Fruit fly (Drosophila melanogaster): ENCODE results near the gene CG33108.

The CG33108 gene

dm6 chr3R:24026503-24026902 lies 31.0 kb downstream of the CG33108 start:
- peak; percentile 54 for TF ChIP-seq CG32121 (GFP tag; IDR thresholded peaks at IDR 0.05)
- TF ChIP-seq CG14655 (GFP tag; optimal IDR thresholded peaks at IDR 0.05) = no peak
- TF ChIP-seq fd96Ca (GFP tag; IDR thresholded peaks at IDR 0.05) = 0 out of 3 replicates have a peak, but pooled peaks have one; percentile 14

DNA sequence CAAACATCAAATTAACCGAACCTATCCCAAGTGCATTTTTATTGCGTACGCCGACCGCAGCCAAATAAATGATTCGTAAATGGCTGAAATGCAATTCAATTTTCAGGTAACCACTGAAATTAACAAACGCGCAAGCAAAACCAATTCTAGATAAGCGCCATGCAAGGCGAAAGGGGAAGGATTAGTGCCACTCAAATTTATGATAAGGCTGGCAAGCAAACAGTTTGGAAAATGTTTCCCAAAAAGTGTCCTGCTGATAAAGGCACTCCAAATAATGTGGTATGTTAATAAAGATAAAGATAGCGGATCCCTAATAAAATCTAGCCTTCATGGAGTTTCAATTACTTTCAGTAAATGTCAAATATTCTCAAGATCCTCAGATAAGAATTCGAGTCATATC lies 31.8 kb downstream of the CG33108 start:
- no peak for TF ChIP-seq CG14655 (GFP tag; optimal IDR thresholded peaks at IDR 0.05)
- TF ChIP-seq CG17806 (tag; optimal IDR thresholded peaks at IDR 0.05) = no peak
- no peak for TF ChIP-seq CG13204 (GFP tag; optimal IDR thresholded peaks at IDR 0.05)
- TF ChIP-seq CG34367 (tag; optimal IDR thresholded peaks at IDR 0.05) = no peak
- no peak for TF ChIP-seq Pif1A (GFP tag; optimal IDR thresholded peaks at IDR 0.05)
- TF ChIP-seq D1 (tag; optimal IDR thresholded peaks at IDR 0.05) = no peak
- no peak for TF ChIP-seq CG9948 (tag; optimal IDR thresholded peaks at IDR 0.05)

dm6 chr3R:24031019-24031824 lies 35.8 kb downstream of the CG33108 start:
- no peak for TF ChIP-seq rn (GFP tag; IDR thresholded peaks at IDR 0.05)
- TF ChIP-seq CG15710 (tag; optimal IDR thresholded peaks at IDR 0.05) = peak; percentile 15
- peak; percentile 61 for TF ChIP-seq Ets98B (GFP tag; IDR thresholded peaks at IDR 0.05)
- no peak for TF ChIP-seq CG34367 (tag; optimal IDR thresholded peaks at IDR 0.05)
- TF ChIP-seq CG13204 (GFP tag; optimal IDR thresholded peaks at IDR 0.05) = peak; percentile 76
- TF ChIP-seq CG8301 (tag; optimal IDR thresholded peaks at IDR 0.05) = no peak
- TF ChIP-seq CG10348 (GFP tag; IDR thresholded peaks at IDR 0.05) = no peak
- TF ChIP-seq Pif1A (GFP tag; optimal IDR thresholded peaks at IDR 0.05) = peak; percentile 20
- peak; percentile 66 for TF ChIP-seq Pif1B (GFP tag; optimal IDR thresholded peaks at IDR 0.05)
- TF ChIP-seq fd96Ca (GFP tag; IDR thresholded peaks at IDR 0.05) = peak; percentile 51; the same call in 2 of the 3 replicates
- TF ChIP-seq CG32121 (GFP tag; IDR thresholded peaks at IDR 0.05) = peak; percentile 57; the same call in 1 of the 2 replicates
- TF ChIP-seq D1 (tag; optimal IDR thresholded peaks at IDR 0.05) = no peak
- peak; percentile 71 for TF ChIP-seq CG4496 (GFP tag; IDR thresholded peaks at IDR 0.05)
- TF ChIP-seq CG17806 (tag; optimal IDR thresholded peaks at IDR 0.05) = no peak
- no peak for TF ChIP-seq CG14655 (GFP tag; optimal IDR thresholded peaks at IDR 0.05)
- peak; percentile 20 for TF ChIP-seq CG8159 (tag; optimal IDR thresholded peaks at IDR 0.05)
- TF ChIP-seq EcR (GFP tag; optimal IDR thresholded peaks at IDR 0.05) = peak; percentile 61

DNA sequence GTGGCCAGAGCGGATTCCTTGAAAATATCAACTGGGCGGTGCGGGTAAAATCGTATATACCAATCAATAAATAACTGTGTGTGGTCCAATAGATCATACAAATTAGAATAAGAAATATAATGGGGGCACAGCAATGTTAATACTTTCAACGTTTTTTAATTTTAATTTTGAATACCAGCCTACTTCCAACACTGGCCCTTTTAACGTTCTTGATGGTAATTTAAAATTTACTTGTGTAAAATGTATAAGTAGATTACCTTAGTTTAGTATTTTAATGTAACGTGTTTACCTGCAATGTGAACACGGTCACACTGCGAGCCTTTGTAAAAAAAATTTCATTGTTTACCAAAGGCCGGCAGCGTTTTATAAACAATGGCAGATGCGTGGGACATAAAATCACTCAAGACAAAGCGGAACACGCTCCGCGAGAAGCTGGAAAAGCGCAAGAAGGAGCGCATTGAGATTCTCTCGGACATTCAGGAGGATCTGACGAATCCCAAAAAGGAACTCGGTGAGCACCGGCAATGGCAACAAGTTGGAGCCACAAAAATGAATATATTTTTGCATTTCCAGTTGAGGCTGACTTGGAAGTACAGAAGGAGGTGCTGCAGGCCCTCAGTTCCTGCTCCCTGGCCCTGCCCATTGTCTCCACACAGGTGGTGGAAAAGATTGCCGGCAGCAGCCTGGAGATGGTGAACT lies 36.5 kb downstream of the CG33108 start, which contains the start of the genes KrT95D and Mettl3:
TSS of gene KrT95D (minus strand) at position 3 of the 699 bp plus-strand sequence.
TSS of gene Mettl3 (plus strand) at position 333 of the 699 bp plus-strand sequence.
- no peak for TF ChIP-seq CG9948 (tag; optimal IDR thresholded peaks at IDR 0.05)
- TF ChIP-seq rn (GFP tag; IDR thresholded peaks at IDR 0.05) = no peak

DNA sequence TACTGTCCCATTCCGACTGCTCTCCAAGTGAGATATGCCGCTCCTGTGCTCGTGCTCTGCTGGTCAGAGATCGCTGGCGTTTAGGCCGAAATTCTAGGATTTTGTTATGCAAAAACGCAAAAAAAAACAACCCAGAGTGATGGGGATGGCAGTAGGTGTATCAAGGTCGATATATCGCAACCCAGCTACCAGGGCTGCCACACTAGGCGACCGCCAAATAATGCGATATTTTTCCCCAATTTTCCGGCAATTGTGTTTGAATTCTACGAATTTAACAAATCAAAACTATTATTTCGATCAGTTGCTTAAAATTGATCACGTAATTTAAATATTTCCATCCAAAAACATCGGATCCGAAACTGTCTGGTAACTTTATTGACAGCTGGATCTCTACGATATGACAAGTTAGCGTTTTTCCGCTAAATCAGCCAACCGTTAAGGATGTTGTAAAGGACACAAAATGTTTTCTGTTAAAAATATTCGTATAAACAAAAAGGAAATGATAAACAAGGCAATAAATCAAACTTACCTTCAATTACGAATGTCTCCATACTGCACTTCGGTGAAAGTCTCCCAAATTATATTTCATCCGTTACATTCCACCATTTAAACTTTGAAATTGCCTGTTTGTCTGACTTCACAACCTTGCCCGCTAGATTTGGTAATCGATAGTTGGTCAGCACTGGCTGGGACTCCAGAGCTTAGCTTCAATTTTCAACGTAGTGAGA lies 42.2 kb downstream of the CG33108 start, which contains the start of gene spas:
TSS of gene spas (plus strand) at position 678 of the 728 bp plus-strand sequence.
- TF ChIP-seq Ets98B (GFP tag; IDR thresholded peaks at IDR 0.05) = peak; percentile 72
- TF ChIP-seq CG8301 (tag; optimal IDR thresholded peaks at IDR 0.05) = peak; percentile 38
- TF ChIP-seq CG17806 (tag; optimal IDR thresholded peaks at IDR 0.05) = peak; percentile 60
- no peak for TF ChIP-seq CG13204 (GFP tag; optimal IDR thresholded peaks at IDR 0.05)
- no peak for TF ChIP-seq EcR (GFP tag; optimal IDR thresholded peaks at IDR 0.05)
- peak; percentile 73 for TF ChIP-seq CG4496 (GFP tag; IDR thresholded peaks at IDR 0.05)
- no peak for TF ChIP-seq gl (tag; optimal IDR thresholded peaks at IDR 0.05)
- TF ChIP-seq Snoo (tag; optimal IDR thresholded peaks at IDR 0.05) = peak; percentile 39
- TF ChIP-seq CG10348 (GFP tag; IDR thresholded peaks at IDR 0.05) = peak; percentile 34; the same call in 1 of the 2 replicates
- no peak for TF ChIP-seq D1 (tag; optimal IDR thresholded peaks at IDR 0.05)
- no peak for TF ChIP-seq CG12605 (GFP tag; IDR thresholded peaks at IDR 0.05)
- peak; percentile 49 for TF ChIP-seq CG34367 (tag; optimal IDR thresholded peaks at IDR 0.05)
- TF ChIP-seq fd96Ca (GFP tag; IDR thresholded peaks at IDR 0.05) = peak; percentile 86
- TF ChIP-seq CG14655 (GFP tag; optimal IDR thresholded peaks at IDR 0.05) = no peak
- peak; percentile 57 for TF ChIP-seq CG9948 (tag; optimal IDR thresholded peaks at IDR 0.05)
- peak; percentile 78 for TF ChIP-seq CG32121 (GFP tag; IDR thresholded peaks at IDR 0.05)
- no peak for TF ChIP-seq Pif1A (GFP tag; optimal IDR thresholded peaks at IDR 0.05)
- no peak for TF ChIP-seq rn (GFP tag; IDR thresholded peaks at IDR 0.05)
- peak; percentile 71 for TF ChIP-seq CG15710 (tag; optimal IDR thresholded peaks at IDR 0.05)
- peak; percentile 57 for TF ChIP-seq CG8159 (tag; optimal IDR thresholded peaks at IDR 0.05)
- no peak for TF ChIP-seq Pif1B (GFP tag; optimal IDR thresholded peaks at IDR 0.05)
